Worm (Caenorhabditis elegans): ENCODE data around the gene ZK632.11.

ZK632.11 gene

ce11 chrIII:9843715-9844114, 16.0 kb downstream of the ZK632.11 start, which contains the start of gene K11H3.5:
Gene K11H3.5, plus strand, starts transcription at chrIII:9843768.
- TF ChIP-seq ceh-19 (GFP tag; optimal IDR thresholded peaks at IDR 0.05) (no peak), ceh-6 (GFP tag; optimal IDR thresholded peaks at IDR 0.05) (no peak), lim-6 (tag; optimal IDR thresholded peaks at IDR 0.05) (no peak), hlh-30 (tag; optimal IDR thresholded peaks at IDR 0.05; ENCODE audit: insufficient read depth) (no peak), madf-2 (tag; optimal IDR thresholded peaks at IDR 0.05) (no peak), hlh-8 (tag; optimal IDR thresholded peaks at IDR 0.05) (no peak), ttx-3 (tag; optimal IDR thresholded peaks at IDR 0.05) (no peak), hlh-15 (tag; optimal IDR thresholded peaks at IDR 0.05) (no peak), C08G9.2 (tag; optimal IDR thresholded peaks at IDR 0.05) (no peak), nfya-1 (tag; optimal IDR thresholded peaks at IDR 0.05) (no peak), ceh-31 (tag; optimal IDR thresholded peaks at IDR 0.05) (no peak), unc-86 (tag; optimal IDR thresholded peaks at IDR 0.05) (no peak), fkh-10 (GFP tag; optimal IDR thresholded peaks at IDR 0.05) (no peak), tbx-7 (tag; optimal IDR thresholded peaks at IDR 0.05) (no peak)

- TF ChIP-seq ama-1 (optimal IDR thresholded peaks at IDR 0.05) (no peak), ceh-22 (tag; optimal IDR thresholded peaks at IDR 0.05) (no peak), lim-6 (tag; optimal IDR thresholded peaks at IDR 0.05) (no peak), hlh-6 (tag; optimal IDR thresholded peaks at IDR 0.05) (no peak), hlh-15 (tag; optimal IDR thresholded peaks at IDR 0.05) (no peak), tbx-2 (tag; optimal IDR thresholded peaks at IDR 0.05) (no peak), sox-2 (GFP tag; IDR thresholded peaks at IDR 0.05) (no peak), pros-1 (tag; optimal IDR thresholded peaks at IDR 0.05) (no peak), C08G9.2 (tag; optimal IDR thresholded peaks at IDR 0.05) (no peak), ceh-14 (tag; optimal IDR thresholded peaks at IDR 0.05) (no peak), ceh-31 (tag; optimal IDR thresholded peaks at IDR 0.05) (no peak), K09A11.1 (tag; optimal IDR thresholded peaks at IDR 0.05; ENCODE audit: insufficient read depth) (no peak)
These were observed 18.4 kb downstream of the ZK632.11 start, which contains the start of gene K11H3.2 for ce11 chrIII:9846093-9846492. Gene K11H3.2, plus strand, starts transcription at chrIII:9846393.

- TF ChIP-seq unc-55 (GFP tag; optimal IDR thresholded peaks at IDR 0.05) (peak; percentile 11), tbx-2 (tag; optimal IDR thresholded peaks at IDR 0.05) (no peak), zip-5 (tag; optimal IDR thresholded peaks at IDR 0.05) (no peak)
These were observed 20.4 kb downstream of the ZK632.11 start, which contains the start of gene mrpl-36 for ce11 chrIII:9848083-9848482. Gene mrpl-36, minus strand, starts transcription at chrIII:9848116.

- no peak for TF ChIP-seq pax-1 (tag; optimal IDR thresholded peaks at IDR 0.05)
- TF ChIP-seq ceh-31 (tag; optimal IDR thresholded peaks at IDR 0.05): no peak
- TF ChIP-seq npax-4 (tag; optimal IDR thresholded peaks at IDR 0.05): no peak
- no peak for TF ChIP-seq T23F11.4 (GFP tag; optimal IDR thresholded peaks at IDR 0.05)
- TF ChIP-seq tbx-7 (tag; optimal IDR thresholded peaks at IDR 0.05): no peak
- TF ChIP-seq ceh-6 (GFP tag; optimal IDR thresholded peaks at IDR 0.05): no peak
- no peak for TF ChIP-seq Y22D7AL.16 (tag; optimal IDR thresholded peaks at IDR 0.05)
- no peak for TF ChIP-seq unc-55 (GFP tag; optimal IDR thresholded peaks at IDR 0.05)
- TF ChIP-seq fkh-10 (GFP tag; optimal IDR thresholded peaks at IDR 0.05): no peak
- no peak for TF ChIP-seq pat-9 (tag; optimal IDR thresholded peaks at IDR 0.05)
- no peak for TF ChIP-seq ceh-14 (tag; optimal IDR thresholded peaks at IDR 0.05)
- no peak for TF ChIP-seq unc-86 (tag; optimal IDR thresholded peaks at IDR 0.05)
- no peak for TF ChIP-seq che-1 (tag; optimal IDR thresholded peaks at IDR 0.05)
- no peak for TF ChIP-seq F13H6.1 (tag; optimal IDR thresholded peaks at IDR 0.05)
These were observed 20.9 kb downstream of the ZK632.11 start for ce11 chrIII:9848603-9849002.

- TF ChIP-seq sox-2 (GFP tag; IDR thresholded peaks at IDR 0.05) (peak; percentile 31; the same call in 1 of the 2 replicates), hlh-8 (tag; optimal IDR thresholded peaks at IDR 0.05) (peak; percentile 8)
These were observed 21.4 kb downstream of the ZK632.11 start for ce11 chrIII:9849111-9849510.

ce11 chrIII:9849950-9850349, 22.2 kb downstream of the ZK632.11 start:
- TF ChIP-seq unc-3 (GFP tag; conservative IDR thresholded peaks at IDR 0.05) (no peak), unc-3 (tag; optimal IDR thresholded peaks at IDR 0.05) (no peak), ceh-18 (tag; optimal IDR thresholded peaks at IDR 0.05) (no peak), K02D7.2 (tag; optimal IDR thresholded peaks at IDR 0.05) (no peak), pqm-1 (tag; optimal IDR thresholded peaks at IDR 0.05) (no peak), npax-4 (tag; optimal IDR thresholded peaks at IDR 0.05) (no peak), madf-2 (tag; optimal IDR thresholded peaks at IDR 0.05) (no peak), ceh-48 (tag; optimal IDR thresholded peaks at IDR 0.05) (no peak), ama-1 (optimal IDR thresholded peaks at IDR 0.05) (no peak), T23F11.4 (GFP tag; optimal IDR thresholded peaks at IDR 0.05) (no peak), ceh-45 (GFP tag; IDR thresholded peaks at IDR 0.05) (no peak), lin-11 (tag; optimal IDR thresholded peaks at IDR 0.05) (no peak), sox-2 (GFP tag; IDR thresholded peaks at IDR 0.05) (no peak), unc-42 (tag; optimal IDR thresholded peaks at IDR 0.05) (no peak), pax-1 (tag; optimal IDR thresholded peaks at IDR 0.05) (no peak), rnt-1 (tag; optimal IDR thresholded peaks at IDR 0.05) (no peak)
